Worm (Caenorhabditis elegans) whole organism, young adult: ENCODE results near the gene Y69E1A.5.

Experiments
- B0035.1 ChIP-seq: sonication (generic microtip); optimal IDR thresholded peaks from 2 replicates; lab custom pipeline; 2016; ENCODE audit warnings: missing genetic modification characterization, mild to moderate bottlenecking, missing compliant biosample characterization, missing genotype, missing genetic modification reagents
- D2030.7 ChIP-seq: fragments of 200-800 bp; sonication (Bioruptor generic); IDR thresholded peaks from 2 replicates; pipeline ENCODE4 v1.3.6; 2022; ENCODE audit warnings: missing genetic modification reagents, missing genetic modification characterization, missing compliant biosample characterization
- F23B12.7 ChIP-seq: sonication (generic microtip); optimal IDR thresholded peaks from 2 replicates; lab custom pipeline; 2017; ENCODE audit warnings: missing genetic modification characterization, mild to moderate bottlenecking, missing compliant biosample characterization, antibody characterized with exemption, moderate library complexity; ENCODE audit not compliant: insufficient read depth
- F33H1.4 ChIP-seq: fragments of 200-800 bp; sonication (Bioruptor generic); IDR thresholded peaks from 2 replicates; pipeline ENCODE4 v1.3.6; 2022; ENCODE audit warnings: missing genetic modification reagents, missing genetic modification characterization, missing compliant biosample characterization
- F55B11.4 ChIP-seq: sonication (generic microtip); optimal IDR thresholded peaks from 2 replicates; lab custom pipeline; 2016; ENCODE audit warnings: missing compliant biosample characterization, missing genetic modification characterization, borderline replicate concordance; ENCODE audit not compliant: insufficient read depth
- K12H6.12 ChIP-seq: fragments of 200-800 bp; sonication (Bioruptor generic); optimal IDR thresholded peaks from 2 replicates; lab custom pipeline; 2018; ENCODE audit warnings: mild to moderate bottlenecking, missing genetic modification characterization, missing compliant biosample characterization
- aptf-2 ChIP-seq: fragments of 200-800 bp; sonication (Bioruptor generic); conservative IDR thresholded peaks from 2 replicates; pipeline ENCODE4 v1.3.6; 2022; ENCODE audit warnings: missing genetic modification reagents, missing genetic modification characterization, missing compliant biosample characterization
- athp-1 ChIP-seq: sonication (generic microtip); optimal IDR thresholded peaks from 2 replicates; lab custom pipeline; 2017; ENCODE audit warnings: mild to moderate bottlenecking, missing genetic modification characterization, missing compliant biosample characterization
- attf-5 ChIP-seq: fragments of 200-800 bp; sonication (Bioruptor generic); optimal IDR thresholded peaks from 2 replicates; lab custom pipeline; 2018; ENCODE audit warnings: mild to moderate bottlenecking, missing genetic modification characterization, missing compliant biosample characterization
- attf-6 ChIP-seq: fragments of 200-800 bp; sonication (Bioruptor generic); IDR thresholded peaks from 2 replicates; pipeline ENCODE4 v1.3.6; 2022; ENCODE audit warnings: missing genetic modification reagents, missing genetic modification characterization, missing compliant biosample characterization
- cebp-1 ChIP-seq, 2 experiments: fragments of 200-800 bp in 1 of 2; sonication (Bioruptor generic) in 1 of 2; sonication (generic microtip) in 1 of 2; IDR thresholded peaks in 1 of 2; optimal IDR thresholded peaks in 1 of 2; 2 replicates each; pipeline versions ENCODE4 v1.3.6 to Lab custom; 2017 to 2022; ENCODE audit warnings: missing compliant biosample characterization in 2 of 2, missing genetic modification characterization in 2 of 2, mild to moderate bottlenecking in 1 of 2, missing genetic modification reagents in 1 of 2, moderate library complexity in 1 of 2
- ceh-100 ChIP-seq: fragments of 200-800 bp; sonication (Bioruptor generic); IDR thresholded peaks from 2 replicates; pipeline ENCODE4 v1.3.6; 2022; ENCODE audit warnings: missing genetic modification reagents, missing genetic modification characterization, missing compliant biosample characterization
- ceh-40 ChIP-seq: fragments of 200-800 bp; sonication (Bioruptor generic); IDR thresholded peaks from 2 replicates; pipeline ENCODE4 v1.3.6; 2022; ENCODE audit warnings: missing genetic modification characterization, missing compliant biosample characterization
- ceh-58 ChIP-seq: fragments of 200-800 bp; sonication (Bioruptor generic); IDR thresholded peaks from 2 replicates; pipeline ENCODE4 v1.3.6; 2022; ENCODE audit warnings: missing genetic modification characterization, missing compliant biosample characterization
- ceh-79 ChIP-seq: sonication (generic microtip); optimal IDR thresholded peaks from 2 replicates; lab custom pipeline; 2017; ENCODE audit warnings: mild to moderate bottlenecking, missing genetic modification characterization, missing compliant biosample characterization
- gei-17 ChIP-seq: fragments of 200-800 bp; sonication (Bioruptor generic); optimal IDR thresholded peaks from 2 replicates; lab custom pipeline; 2018; ENCODE audit warnings: mild to moderate bottlenecking, missing genetic modification characterization, missing compliant biosample characterization
- hmg-1.2 ChIP-seq: fragments of 200-800 bp; sonication (Bioruptor generic); IDR thresholded peaks from 2 replicates; pipeline ENCODE4 v1.3.6; 2022; ENCODE audit warnings: missing genetic modification reagents, missing genetic modification characterization, missing compliant biosample characterization
- hsf-1 ChIP-seq: fragments of 200-800 bp; sonication (Bioruptor generic); IDR thresholded peaks from 2 replicates; pipeline ENCODE4 v1.3.6; 2022; ENCODE audit warnings: missing genetic modification reagents, missing genetic modification characterization, missing compliant biosample characterization
- let-526 ChIP-seq: fragments of 200-800 bp; sonication (Bioruptor generic); IDR thresholded peaks from 2 replicates; pipeline ENCODE4 v1.3.6; 2022; ENCODE audit warnings: missing genetic modification reagents, missing genetic modification characterization, missing compliant biosample characterization
- let-607 ChIP-seq, 2 experiments: fragments of 200-800 bp in 1 of 2; sonication (Bioruptor generic) in 1 of 2; sonication (generic microtip) in 1 of 2; optimal IDR thresholded peaks; 2 replicates each; lab custom pipeline; 2016 to 2018; ENCODE audit warnings: mild to moderate bottlenecking in 2 of 2, missing compliant biosample characterization in 2 of 2, missing genetic modification characterization in 2 of 2, moderate library complexity in 2 of 2, missing genotype in 1 of 2
- lin-26 ChIP-seq: fragments of 200-800 bp; sonication (Bioruptor generic); IDR thresholded peaks from 2 replicates; pipeline ENCODE4 v1.3.6; 2022; ENCODE audit warnings: missing genetic modification reagents, missing genetic modification characterization, missing compliant biosample characterization
- lsy-27 ChIP-seq: sonication (generic microtip); optimal IDR thresholded peaks from 2 replicates; lab custom pipeline; 2017; ENCODE audit warnings: missing genetic modification characterization, mild to moderate bottlenecking, missing compliant biosample characterization, antibody characterized with exemption, missing genotype, borderline replicate concordance; ENCODE audit not compliant: insufficient read depth
- madf-10 ChIP-seq: sonication (generic microtip); optimal IDR thresholded peaks from 2 replicates; lab custom pipeline; 2016; ENCODE audit warnings: mild to moderate bottlenecking, missing genetic modification characterization, missing compliant biosample characterization
- madf-6 ChIP-seq: fragments of 200-800 bp; sonication (Bioruptor generic); IDR thresholded peaks from 2 replicates; pipeline ENCODE4 v1.3.6; 2022; ENCODE audit warnings: missing genetic modification reagents, missing genetic modification characterization, missing compliant biosample characterization
- nfya-2 ChIP-seq: fragments of 200-800 bp; sonication (Bioruptor generic); IDR thresholded peaks from 2 replicates; pipeline ENCODE4 v1.3.6; 2022; ENCODE audit warnings: missing genetic modification reagents, missing genetic modification characterization, missing compliant biosample characterization
- nfyb-1 ChIP-seq: fragments of 200-800 bp; sonication (Bioruptor generic); IDR thresholded peaks from 2 replicates; pipeline ENCODE4 v1.3.6; 2022; ENCODE audit warnings: missing genetic modification reagents, missing genetic modification characterization, missing compliant biosample characterization
- nhr-90 ChIP-seq: sonication (generic microtip); optimal IDR thresholded peaks from 2 replicates; lab custom pipeline; 2016; ENCODE audit warnings: missing genotype, mild to moderate bottlenecking, missing genetic modification characterization, missing compliant biosample characterization
- repo-1 ChIP-seq: sonication (generic microtip); optimal IDR thresholded peaks from 2 replicates; lab custom pipeline; 2017; ENCODE audit warnings: mild to moderate bottlenecking, missing genetic modification characterization, missing compliant biosample characterization
- rpc-1 ChIP-seq, 2 experiments: fragments of 150-350 bp in 1 of 2; sonication (generic microtip) in 1 of 2; optimal IDR thresholded peaks; 2 replicates each; lab custom pipeline; 2014 to 2018; ENCODE audit warnings: missing biosample characterization in 1 of 2, missing genetic modification characterization in 1 of 2, missing genetic modification reagents in 1 of 2, missing genotype in 1 of 2
- tbp1 ChIP-seq: fragments of 200-800 bp; sonication (Bioruptor generic); optimal IDR thresholded peaks from 2 replicates; lab custom pipeline; 2018; ENCODE audit warnings: mild to moderate bottlenecking, missing genetic modification characterization, missing compliant biosample characterization
- tbx-9 ChIP-seq: sonication (generic microtip); optimal IDR thresholded peaks from 2 replicates; lab custom pipeline; 2016; ENCODE audit warnings: borderline replicate concordance, missing genetic modification characterization, inconsistent platforms, missing compliant biosample characterization
- tlf-1 ChIP-seq: fragments of 200-800 bp; sonication (Bioruptor generic); optimal IDR thresholded peaks from 2 replicates; lab custom pipeline; 2018; ENCODE audit warnings: mild to moderate bottlenecking, missing genetic modification characterization, missing compliant biosample characterization
- unc-62 ChIP-seq: fragments of 150-350 bp; optimal IDR thresholded peaks from 2 replicates; lab custom pipeline; 2014; ENCODE audit warnings: missing biosample characterization, missing genetic modification reagents, missing genetic modification characterization
- zfh-2 ChIP-seq: fragments of 200-800 bp; sonication (Bioruptor generic); conservative IDR thresholded peaks from 2 replicates; pipeline ENCODE4 v1.3.6; 2022; ENCODE audit warnings: missing genetic modification reagents, missing genetic modification characterization, missing compliant biosample characterization
- ztf-25 ChIP-seq: fragments of 200-800 bp; sonication (Bioruptor generic); IDR thresholded peaks from 2 replicates; pipeline ENCODE4 v1.3.6; 2022; ENCODE audit warnings: missing genetic modification reagents, missing genetic modification characterization, missing compliant biosample characterization

Gene Y69E1A.5

DNA sequence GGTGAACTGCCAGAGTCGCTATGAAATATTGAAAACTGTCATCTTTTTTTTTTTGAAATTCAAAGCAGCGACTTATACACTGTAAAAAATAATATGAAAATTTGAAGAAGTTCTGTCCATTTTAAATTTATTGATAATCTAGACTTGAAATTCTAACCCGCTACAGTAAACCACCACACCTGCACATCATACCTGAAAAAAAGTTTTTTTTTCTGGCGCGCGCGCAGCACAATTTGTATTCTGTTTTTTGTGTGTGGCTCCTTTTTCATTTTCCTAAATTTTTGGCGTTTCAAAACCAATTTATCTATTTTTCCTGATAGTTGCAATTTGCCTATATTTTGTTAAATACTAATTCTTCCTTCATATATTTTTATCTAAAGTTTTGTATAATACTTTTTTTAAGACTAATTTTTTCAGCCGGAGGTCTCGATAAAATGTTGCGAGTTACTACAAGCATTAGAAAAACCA lies 28.1 kb upstream of the Y69E1A.5 start, which contains the start of gene cyb-2.1 (continued):
- TF ChIP-seq nfyb-1 (GFP tag; lab: Robert Waterston, UW) (no peak), gei-17 (GFP tag; lab: Kevin White, UChicago) (no peak), lsy-27 (tag; lab: Kevin White, UChicago) (no peak), ceh-40 (no peak), tbx-9 (tag; lab: Kevin White, UChicago) (no peak), ceh-58 (GFP tag; lab: Robert Waterston, UW) (no peak), attf-5 (GFP tag; lab: Kevin White, UChicago) (no peak), B0035.1 (tag; lab: Kevin White, UChicago) (no peak), tbp1 (GFP tag; lab: Kevin White, UChicago) (no peak), let-607 (tag; optimal IDR thresholded peaks at IDR 0.05; lab: Kevin White, UChicago) (no peak), D2030.7 (GFP tag; lab: Robert Waterston, UW) (peak; percentile 55), F55B11.4 (tag; lab: Kevin White, UChicago) (no peak), attf-6 (GFP tag; lab: Robert Waterston, UW) (no peak), tlf-1 (GFP tag; lab: Kevin White, UChicago) (no peak), ceh-100 (GFP tag; lab: Robert Waterston, UW) (no peak; the same call in 1 of the 2 replicates), aptf-2 (GFP tag; lab: Robert Waterston, UW) (no peak), lin-26 (GFP tag; lab: Robert Waterston, UW) (no peak), F33H1.4 (peak; percentile 71), ztf-25 (no peak), ceh-79 (tag; lab: Kevin White, UChicago) (no peak), F23B12.7 (tag; lab: Kevin White, UChicago) (no peak), nfya-2 (no peak), madf-6 (GFP tag; lab: Robert Waterston, UW) (peak; percentile 98), repo-1 (tag; lab: Kevin White, UChicago) (no peak), athp-1 (tag; lab: Kevin White, UChicago) (no peak), madf-10 (no peak)

DNA sequence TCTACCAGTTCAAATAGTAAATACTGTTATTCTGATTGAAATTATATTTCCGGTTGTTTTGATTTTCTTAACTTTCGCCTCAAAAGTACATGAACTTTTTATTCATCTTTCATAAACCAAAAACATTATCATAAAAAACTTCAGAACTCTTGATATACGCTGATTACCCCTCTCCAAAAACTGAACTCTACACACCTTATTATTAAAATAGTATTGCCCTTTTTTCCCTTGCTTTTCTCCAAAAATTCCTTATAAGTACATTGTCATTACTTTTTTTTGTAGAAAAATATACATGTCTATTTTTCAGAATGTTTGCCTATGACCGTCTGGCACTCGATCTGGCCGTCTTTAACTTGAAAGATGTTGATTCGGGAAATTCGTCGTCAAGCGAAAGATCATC lies 24.3 kb upstream of the Y69E1A.5 start, which contains the start of gene Y43E12A.2:
Y43E12A.2 (plus strand) TSS at position 301 of the 400 bp plus-strand sequence.
- no peak for TF ChIP-seq let-526
- no peak for TF ChIP-seq unc-62 (GFP tag; lab: Kevin White, UChicago)
- no peak for TF ChIP-seq attf-6 (GFP tag; lab: Robert Waterston, UW)

DNA sequence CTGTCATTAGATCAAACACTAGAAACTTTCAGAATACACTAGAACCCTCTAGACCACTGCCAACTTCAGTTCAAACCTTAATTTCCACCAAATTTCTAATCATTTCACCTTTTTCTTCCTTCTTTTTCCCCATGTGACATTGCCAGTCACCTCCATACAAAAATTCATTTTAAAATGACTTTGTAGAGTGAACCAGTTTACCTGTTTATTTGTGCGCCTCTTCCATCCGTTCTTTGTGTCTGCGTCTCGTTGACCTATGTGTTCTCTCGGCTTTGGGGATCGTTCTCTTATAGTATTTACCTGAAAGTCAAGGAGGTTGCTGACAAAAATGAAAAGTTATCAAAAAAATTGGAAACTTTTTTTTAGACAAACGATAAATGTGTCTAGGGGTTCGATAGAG lies 23.2 kb upstream of the Y69E1A.5 start:
- TF ChIP-seq nhr-90 (no peak), rpc-1 (optimal IDR thresholded peaks at IDR 0.05; lab: Kevin White, UChicago) (peak; percentile 24), rpc-1 (tag; optimal IDR thresholded peaks at IDR 0.05; lab: Kevin White, UChicago) (no peak), hsf-1 (peak; percentile 83), hmg-1.2 (peak; percentile 46; the same call in 1 of the 2 replicates)

DNA sequence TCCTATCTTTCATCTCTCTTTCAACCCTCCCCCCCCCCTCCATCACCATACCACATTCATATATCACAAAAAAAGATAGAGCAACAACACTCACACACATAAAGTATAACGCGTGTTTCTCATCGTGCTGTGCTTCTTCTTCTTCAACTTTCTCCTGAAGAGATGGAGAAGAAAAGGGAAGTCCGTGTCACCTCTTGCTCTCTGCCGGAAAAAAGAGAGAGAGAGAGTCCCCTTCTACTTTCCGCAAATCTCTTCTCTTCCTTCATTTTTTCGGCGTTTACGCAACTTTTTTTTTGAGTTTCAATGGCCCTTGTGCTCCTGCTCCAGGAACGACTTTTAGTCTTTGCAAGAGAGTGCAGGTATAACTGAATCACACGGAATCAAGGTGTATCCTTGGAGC lies 22.2 kb upstream of the Y69E1A.5 start:
- TF ChIP-seq zfh-2 (GFP tag; lab: Robert Waterston, UW) (0 out of 2 replicates have a peak, but pooled peaks have one; percentile 12), K12H6.12 (tag; lab: Kevin White, UChicago) (peak; percentile 1), cebp-1 (GFP tag; IDR thresholded peaks at IDR 0.05; lab: Robert Waterston, UW) (no peak), cebp-1 (tag; optimal IDR thresholded peaks at IDR 0.05; lab: Kevin White, UChicago) (peak; percentile 19), ceh-79 (tag; lab: Kevin White, UChicago) (no peak)
- TF ChIP-seq, all 124 proteins: peak for 3
